Worm (Caenorhabditis elegans) whole organism, midembryonic: ENCODE measurements around the gene vps-29.

ENCODE experiments used
- T22C8.4 ChIP-seq: fragments of 200-800 bp; sonication (Bioruptor generic); IDR thresholded peaks from 2 replicates; pipeline ENCODE4 v1.3.6; 2022; ENCODE audit warnings: missing genetic modification characterization, missing compliant biosample characterization
- cog-1 ChIP-seq: sonication (generic microtip); optimal IDR thresholded peaks from 2 replicates; lab custom pipeline; 2016; ENCODE audit warnings: missing genetic modification characterization, missing compliant biosample characterization
- flt-1 ChIP-seq: fragments of 200-800 bp; sonication (Bioruptor generic); IDR thresholded peaks from 2 replicates; pipeline ENCODE4 v1.3.6; 2022; ENCODE audit warnings: missing genetic modification characterization, missing compliant biosample characterization
- klf-2 ChIP-seq: fragments of 200-800 bp; sonication (Bioruptor generic); conservative IDR thresholded peaks from 2 replicates; pipeline ENCODE4 v1.3.6; 2022; ENCODE audit warnings: missing genetic modification reagents, missing genetic modification characterization, missing compliant biosample characterization
- med-1 ChIP-seq: sonication (generic microtip); optimal IDR thresholded peaks from 2 replicates; lab custom pipeline; 2017; ENCODE audit warnings: missing genetic modification characterization, mild to moderate bottlenecking, missing compliant biosample characterization, antibody characterized with exemption, missing genetic modification reagents; ENCODE audit not compliant: insufficient read depth
- ref-1 ChIP-seq: fragments of 200-800 bp; sonication (Bioruptor generic); conservative IDR thresholded peaks from 2 replicates; pipeline ENCODE4 v1.3.6; 2022; ENCODE audit warnings: missing genetic modification reagents, missing genetic modification characterization, missing compliant biosample characterization
- tab-1 ChIP-seq: fragments of 200-800 bp; sonication (Bioruptor generic); IDR thresholded peaks from 2 replicates; pipeline ENCODE4 v1.3.6; 2022; ENCODE audit warnings: missing genetic modification characterization, missing compliant biosample characterization
- ztf-23 ChIP-seq: fragments of 200-800 bp; sonication (Bioruptor generic); IDR thresholded peaks from 2 replicates; pipeline ENCODE4 v1.3.6; 2022; ENCODE audit warnings: missing genetic modification reagents, missing genetic modification characterization, missing compliant biosample characterization
- ztf-29 ChIP-seq: fragments of 200-800 bp; sonication (Bioruptor generic); IDR thresholded peaks from 2 replicates; pipeline ENCODE4 v1.3.6; 2022; ENCODE audit warnings: missing genetic modification reagents, missing genetic modification characterization, missing compliant biosample characterization

DNA sequence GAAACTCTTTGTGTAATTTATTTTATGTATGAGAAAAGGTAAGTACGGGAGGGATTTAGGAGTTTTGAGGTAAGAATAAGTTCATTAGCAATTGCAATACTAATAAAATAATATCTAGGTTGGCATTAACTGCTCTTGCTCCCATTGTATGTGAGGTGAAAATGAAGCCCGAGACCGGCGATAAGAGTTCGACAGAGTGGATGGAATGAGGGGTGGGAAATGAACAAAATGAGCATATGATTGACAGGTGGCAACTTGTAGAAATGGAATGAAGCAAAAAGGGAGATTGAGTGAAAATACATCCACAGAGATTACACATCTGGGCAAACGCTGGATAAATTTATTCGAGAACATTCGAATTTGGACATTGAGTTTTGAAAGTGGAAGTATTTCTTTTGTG, 34.1 kb downstream of the vps-29 start:
- TF ChIP-seq cog-1 (tag; lab: Kevin White, UChicago) (no peak), flt-1 (GFP tag; lab: Robert Waterston, UW) (no peak), T22C8.4 (GFP tag; lab: Robert Waterston, UW) (no peak), klf-2 (GFP tag; lab: Robert Waterston, UW) (no peak), tab-1 (no peak), ref-1 (GFP tag; lab: Robert Waterston, UW) (no peak), ztf-29 (GFP tag; lab: Robert Waterston, UW) (no peak), ztf-23 (no peak), med-1 (no peak)
